Fruit fly (Drosophila melanogaster) whole organism, embryonic: ENCODE measurements around the gene SmydA-2.

ENCODE experiments used
- Ada2b ChIP-seq: fragments of 200-800 bp; sonication (Bioruptor generic); IDR thresholded peaks from 2 replicates; pipeline ENCODE4 v1.3.6; 2022; ENCODE audit warnings: missing biosample characterization, missing genetic modification characterization
- Atf6 ChIP-seq: fragments of 200-800 bp; sonication (Bioruptor generic); IDR thresholded peaks from 2 replicates; pipeline ENCODE4 v1.3.6; 2022; ENCODE audit warnings: missing biosample characterization, missing genetic modification characterization
- Awh ChIP-seq: fragments of 200-800 bp; sonication (Bioruptor generic); IDR thresholded peaks from 2 replicates; pipeline ENCODE4, ENCODE4 v1.3.6; 2022; ENCODE audit warnings: missing biosample characterization, missing genetic modification characterization
- Bgb ChIP-seq: fragments of 200-800 bp; sonication (Bioruptor generic); IDR thresholded peaks from 2 replicates; pipeline ENCODE4 v1.3.6; 2022; ENCODE audit warnings: missing biosample characterization, missing genetic modification characterization; ENCODE audit not compliant: partially characterized antibody
- Bteb2 ChIP-seq: fragments of 200-800 bp; sonication (Bioruptor generic); optimal IDR thresholded peaks from 2 replicates; lab custom pipeline; 2016; ENCODE audit warnings: missing biosample characterization, missing genetic modification characterization
- CG11247 ChIP-seq: fragments of 200-800 bp; sonication (Bioruptor generic); IDR thresholded peaks from 2 replicates; pipeline ENCODE4 v1.3.6; 2022; ENCODE audit warnings: missing biosample characterization, missing genetic modification characterization
- CG11723 ChIP-seq: fragments of 200-800 bp; sonication (Bioruptor generic); optimal IDR thresholded peaks from 2 replicates; lab custom pipeline; 2017; ENCODE audit warnings: missing biosample characterization, mild to moderate bottlenecking, missing genetic modification characterization
- CG13624 ChIP-seq: fragments of 200-800 bp; sonication (Bioruptor generic); optimal IDR thresholded peaks from 2 replicates; lab custom pipeline; 2016; ENCODE audit warnings: missing biosample characterization, missing genetic modification characterization
- CG13894 ChIP-seq: fragments of 200-800 bp; sonication (Bioruptor generic); optimal IDR thresholded peaks from 3 replicates; lab custom pipeline; 2018; ENCODE audit warnings: missing biosample characterization, mild to moderate bottlenecking, missing genetic modification characterization, moderate library complexity
- CG16779 ChIP-seq: fragments of 200-800 bp; sonication (Bioruptor generic); IDR thresholded peaks from 2 replicates; pipeline ENCODE4 v1.3.6; 2022; ENCODE audit warnings: missing biosample characterization, missing genetic modification characterization
- CG17328 ChIP-seq: fragments of 200-800 bp; sonication (Bioruptor generic); IDR thresholded peaks from 2 replicates; pipeline ENCODE4 v1.3.6; 2022; ENCODE audit warnings: missing biosample characterization, missing genetic modification characterization
- CG17568 ChIP-seq: fragments of 200-800 bp; sonication (Bioruptor generic); optimal IDR thresholded peaks from 2 replicates; lab custom pipeline; 2018; ENCODE audit warnings: missing biosample characterization, mild to moderate bottlenecking, missing genetic modification characterization, moderate library complexity
- CG18476 ChIP-seq: fragments of 200-800 bp; sonication (Bioruptor generic); optimal IDR thresholded peaks from 2 replicates; lab custom pipeline; 2016; ENCODE audit warnings: missing biosample characterization, mild to moderate bottlenecking, missing genetic modification characterization
- CG34224 ChIP-seq: fragments of 200-800 bp; sonication (Bioruptor generic); IDR thresholded peaks from 3 replicates; pipeline ENCODE4 v1.3.6; 2022; ENCODE audit warnings: missing biosample characterization, missing genetic modification characterization; ENCODE audit not compliant: partially characterized antibody
- CG34376 ChIP-seq: fragments of 200-800 bp; sonication (Bioruptor generic); optimal IDR thresholded peaks from 2 replicates; lab custom pipeline; 2018; ENCODE audit warnings: missing biosample characterization, mild to moderate bottlenecking, missing genetic modification characterization
- CG3838 ChIP-seq: fragments of 200-800 bp; sonication (Bioruptor generic); optimal IDR thresholded peaks from 3 replicates; lab custom pipeline; 2016; ENCODE audit warnings: missing biosample characterization, missing genetic modification characterization
- CG4424 ChIP-seq: fragments of 200-800 bp; sonication (Bioruptor generic); optimal IDR thresholded peaks from 3 replicates; lab custom pipeline; 2016; ENCODE audit warnings: missing biosample characterization, missing genetic modification characterization
- CG6683 ChIP-seq: fragments of 200-800 bp; sonication (Bioruptor generic); optimal IDR thresholded peaks from 2 replicates; lab custom pipeline; 2017; ENCODE audit warnings: missing biosample characterization, mild to moderate bottlenecking, missing genetic modification characterization, missing genetic modification reagents
- CG9215 ChIP-seq: fragments of 200-800 bp; sonication (Bioruptor generic); IDR thresholded peaks from 2 replicates; pipeline ENCODE4 v1.3.6; 2022; ENCODE audit warnings: missing biosample characterization, missing genetic modification characterization
- CG9876 ChIP-seq: fragments of 200-800 bp; sonication (Bioruptor generic); optimal IDR thresholded peaks from 2 replicates; lab custom pipeline; 2016; ENCODE audit warnings: missing biosample characterization, missing genetic modification characterization
- CTCF ChIP-seq: fragments of 200-800 bp; sonication (Bioruptor generic); optimal IDR thresholded peaks from 2 replicates; lab custom pipeline; 2017; ENCODE audit warnings: missing biosample characterization, mild to moderate bottlenecking, missing genetic modification characterization, moderate library complexity
- Dad ChIP-seq: fragments of 200-800 bp; sonication (Bioruptor generic); optimal IDR thresholded peaks from 3 replicates; lab custom pipeline; 2016; ENCODE audit warnings: missing biosample characterization, missing genetic modification characterization
- Deaf1 ChIP-seq: fragments of 200-800 bp; optimal IDR thresholded peaks from 3 replicates; lab custom pipeline; 2019; ENCODE audit warnings: missing biosample characterization, mild to moderate bottlenecking, missing genetic modification characterization, moderate library complexity
- Dp ChIP-seq: fragments of 200-800 bp; sonication (Bioruptor generic); optimal IDR thresholded peaks from 2 replicates; lab custom pipeline; 2018; ENCODE audit warnings: missing biosample characterization, mild to moderate bottlenecking, missing genetic modification characterization, moderate library complexity
- GATAe ChIP-seq: fragments of 200-800 bp; sonication (Bioruptor generic); conservative IDR thresholded peaks from 2 replicates; pipeline ENCODE4 v1.3.6; 2022; ENCODE audit warnings: missing biosample characterization, missing genetic modification characterization
- HmgD ChIP-seq: fragments of 200-800 bp; sonication (Bioruptor generic); optimal IDR thresholded peaks from 3 replicates; lab custom pipeline; 2016; ENCODE audit warnings: missing biosample characterization, missing genetic modification characterization
- Hmx ChIP-seq: fragments of 200-800 bp; sonication (Bioruptor generic); optimal IDR thresholded peaks from 2 replicates; lab custom pipeline; 2016; ENCODE audit warnings: missing biosample characterization, missing genetic modification characterization
- Mad ChIP-seq: fragments of 200-800 bp; sonication (Bioruptor generic); optimal IDR thresholded peaks from 2 replicates; lab custom pipeline; 2016; ENCODE audit warnings: missing biosample characterization, missing genetic modification characterization
- Mes4 ChIP-seq: fragments of 200-800 bp; sonication (Bioruptor generic); optimal IDR thresholded peaks from 2 replicates; lab custom pipeline; 2016; ENCODE audit warnings: missing biosample characterization, missing genetic modification characterization
- Nf-YB ChIP-seq: fragments of 200-800 bp; sonication (Bioruptor generic); optimal IDR thresholded peaks from 3 replicates; lab custom pipeline; 2019; ENCODE audit warnings: missing biosample characterization, mild to moderate bottlenecking, missing genetic modification characterization, moderate library complexity
- Scr ChIP-seq: fragments of 200-800 bp; sonication (Bioruptor generic); IDR thresholded peaks from 2 replicates; pipeline ENCODE4 v1.3.6; 2022; ENCODE audit warnings: missing biosample characterization, missing genetic modification characterization; ENCODE audit not compliant: partially characterized antibody
- Tbp ChIP-seq: fragments of >200 bp; optimal IDR thresholded peaks from 2 replicates; lab custom pipeline; 2018; ENCODE audit warnings: missing biosample characterization, missing genetic modification characterization
- YL-1 ChIP-seq: fragments of 200-800 bp; sonication (Bioruptor generic); optimal IDR thresholded peaks from 3 replicates; lab custom pipeline; 2017; ENCODE audit warnings: missing biosample characterization, mild to moderate bottlenecking, missing genetic modification characterization
- abd-A ChIP-seq: fragments of 200-800 bp; sonication (Bioruptor generic); optimal IDR thresholded peaks from 3 replicates; lab custom pipeline; 2019; ENCODE audit warnings: missing biosample characterization, mild to moderate bottlenecking, missing genetic modification characterization, moderate library complexity
- ac ChIP-seq: fragments of 200-800 bp; sonication (Bioruptor generic); optimal IDR thresholded peaks from 3 replicates; lab custom pipeline; 2017; ENCODE audit warnings: missing biosample characterization, mild to moderate bottlenecking, missing genetic modification characterization
- ara ChIP-seq: fragments of 200-800 bp; sonication (Bioruptor generic); IDR thresholded peaks from 2 replicates; pipeline ENCODE4 v1.3.6; 2022; ENCODE audit warnings: missing biosample characterization, missing genetic modification characterization
- cg ChIP-seq: fragments of 200-800 bp; sonication (Bioruptor generic); optimal IDR thresholded peaks from 3 replicates; lab custom pipeline; 2019; ENCODE audit warnings: missing biosample characterization, mild to moderate bottlenecking, missing genetic modification characterization, moderate library complexity
- chinmo ChIP-seq: fragments of 200-800 bp; sonication (Bioruptor generic); IDR thresholded peaks from 4 replicates; pipeline ENCODE4 v1.3.6; 2022; ENCODE audit warnings: missing biosample characterization, missing genetic modification characterization; ENCODE audit not compliant: partially characterized antibody
- en ChIP-seq: fragments of 200-800 bp; sonication (Bioruptor generic); optimal IDR thresholded peaks from 2 replicates; lab custom pipeline; 2016; ENCODE audit warnings: missing biosample characterization, missing genetic modification characterization
- eve ChIP-seq, 2 experiments: fragments of >200 bp; optimal IDR thresholded peaks; 2 replicates each; lab custom pipeline; 2017; ENCODE audit warnings: missing biosample characterization in 2 of 2, missing genetic modification characterization in 2 of 2
- fd102C ChIP-seq: fragments of 200-800 bp; sonication (Bioruptor generic); optimal IDR thresholded peaks from 2 replicates; lab custom pipeline; 2018; ENCODE audit warnings: missing biosample characterization, mild to moderate bottlenecking, missing genetic modification characterization, moderate library complexity
- gcm ChIP-seq: fragments of 200-800 bp; sonication (Bioruptor generic); optimal IDR thresholded peaks from 2 replicates; lab custom pipeline; 2019; ENCODE audit warnings: missing biosample characterization, mild to moderate bottlenecking, missing genetic modification characterization, moderate library complexity
- ham ChIP-seq: fragments of 200-800 bp; sonication (Bioruptor generic); IDR thresholded peaks from 2 replicates; pipeline ENCODE4 v1.3.6; 2022; ENCODE audit warnings: missing biosample characterization, missing genetic modification characterization
- jing ChIP-seq: fragments of 200-800 bp; sonication (Bioruptor generic); optimal IDR thresholded peaks from 2 replicates; lab custom pipeline; 2018; ENCODE audit warnings: missing biosample characterization, mild to moderate bottlenecking, missing genetic modification characterization
- otp ChIP-seq: fragments of 200-800 bp; sonication (Bioruptor generic); IDR thresholded peaks from 3 replicates; pipeline ENCODE4, ENCODE4 v1.3.6; 2022; ENCODE audit warnings: missing biosample characterization, missing genetic modification characterization
- pfk ChIP-seq: fragments of 200-800 bp; sonication (Bioruptor generic); optimal IDR thresholded peaks from 2 replicates; lab custom pipeline; 2018; ENCODE audit warnings: missing biosample characterization, mild to moderate bottlenecking, missing genetic modification characterization, moderate library complexity
- pum ChIP-seq: fragments of 200-800 bp; sonication (Bioruptor generic); optimal IDR thresholded peaks from 2 replicates; lab custom pipeline; 2016; ENCODE audit warnings: missing biosample characterization, missing genetic modification characterization
- sd ChIP-seq: fragments of 200-800 bp; sonication (Bioruptor generic); optimal IDR thresholded peaks from 3 replicates; lab custom pipeline; 2018; ENCODE audit warnings: missing biosample characterization, mild to moderate bottlenecking, missing genetic modification characterization, moderate library complexity
- vnd ChIP-seq: fragments of 200-800 bp; sonication (Bioruptor generic); IDR thresholded peaks from 3 replicates; pipeline ENCODE4 v1.3.6; 2022; ENCODE audit warnings: missing biosample characterization, missing genetic modification characterization; ENCODE audit not compliant: partially characterized antibody
- vvl ChIP-seq: fragments of 200-800 bp; sonication (Bioruptor generic); IDR thresholded peaks from 2 replicates; pipeline ENCODE4 v1.3.6; 2022; ENCODE audit warnings: missing biosample characterization, missing genetic modification characterization
- wdn ChIP-seq: fragments of 200-800 bp; sonication (Bioruptor generic); IDR thresholded peaks from 2 replicates; pipeline ENCODE4 v1.3.6; 2022; ENCODE audit warnings: missing biosample characterization, missing genetic modification characterization

The SmydA-2 gene

DNA sequence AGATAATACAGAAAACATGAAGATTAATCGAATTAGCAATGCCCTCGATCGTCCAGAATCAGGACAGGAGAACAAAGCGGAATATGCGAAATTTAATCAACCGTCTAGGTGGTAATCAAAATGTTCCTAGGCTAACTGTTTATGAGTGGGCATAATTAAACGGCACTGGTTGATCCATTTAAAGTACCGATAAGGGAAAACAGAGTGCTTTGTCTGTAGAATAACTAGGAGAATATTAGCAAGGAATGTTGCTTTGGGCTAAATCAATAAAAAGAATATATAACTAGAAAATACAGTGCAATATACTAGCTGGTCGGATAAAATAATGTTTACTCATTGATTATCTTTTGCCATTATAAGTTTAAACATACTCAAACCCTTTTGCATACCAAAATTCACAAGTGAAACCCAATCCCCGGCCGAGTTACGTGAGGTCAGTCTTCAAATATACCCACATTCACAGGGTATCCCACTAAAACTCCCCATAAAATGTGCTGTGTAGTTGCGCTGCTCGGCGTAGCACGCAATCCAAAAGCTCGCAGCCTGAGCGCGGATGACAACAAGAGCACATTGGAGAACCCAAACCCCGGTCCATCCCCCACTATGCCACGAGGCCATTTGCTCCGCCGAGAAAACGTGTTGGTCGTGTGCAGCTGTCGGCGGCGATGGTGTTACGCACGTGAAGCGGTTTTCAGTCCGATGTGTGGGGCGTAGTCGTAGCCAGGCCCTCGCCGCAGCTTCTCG, 6.8 kb downstream of the SmydA-2 start (continued):
- TF ChIP-seq YL-1 (GFP tag; lab: Kevin White, UChicago) (no peak), CG3838 (GFP tag; lab: Kevin White, UChicago) (peak; percentile 29), Nf-YB (GFP tag; lab: Kevin White, UChicago) (peak; percentile 55), vvl (GFP tag; lab: Robert Waterston, UW) (peak; percentile 19; the same call in 1 of the 2 replicates), jing (GFP tag; lab: Kevin White, UChicago) (no peak), cg (GFP tag; lab: Kevin White, UChicago) (peak; percentile 42), CG13624 (peak; percentile 28), CG4424 (GFP tag; lab: Kevin White, UChicago) (peak; percentile 53), Mes4 (GFP tag; lab: Kevin White, UChicago) (no peak), CG18476 (GFP tag; lab: Kevin White, UChicago) (peak; percentile 57), gcm (GFP tag; lab: Kevin White, UChicago) (no peak), pfk (no peak), eve (GFP tag; optimal IDR thresholded peaks at IDR 0.05; lab: Kevin White, UChicago) (no peak), Hmx (GFP tag; lab: Kevin White, UChicago) (peak; percentile 54), Dad (GFP tag; lab: Kevin White, UChicago) (peak; percentile 57), CG9215 (peak; percentile 71), pum (GFP tag; lab: Kevin White, UChicago) (peak; percentile 64), Mad (GFP tag; lab: Kevin White, UChicago) (peak; percentile 61), vnd (no peak), Tbp (no peak), CG6683 (GFP tag; lab: Kevin White, UChicago) (no peak), ham (GFP tag; lab: Robert Waterston, UW) (peak; percentile 63), CG17328 (GFP tag; lab: Robert Waterston, UW) (peak; percentile 51), CG11723 (GFP tag; lab: Kevin White, UChicago) (peak; percentile 60), CG17568 (GFP tag; lab: Kevin White, UChicago) (peak; percentile 19), en (GFP tag; lab: Kevin White, UChicago) (peak; percentile 32), ac (no peak), Bteb2 (GFP tag; lab: Kevin White, UChicago) (peak; percentile 37), CG9876 (peak; percentile 39), Dp (GFP tag; lab: Kevin White, UChicago) (no peak)

- TF ChIP-seq wdn (GFP tag; lab: Robert Waterston, UW) = peak; percentile 77
- TF ChIP-seq ara (GFP tag; lab: Robert Waterston, UW) = 0 out of 2 replicates have a peak, but pooled peaks have one; percentile 25
- 0 out of 2 replicates have a peak, but pooled peaks have one; percentile 9 for TF ChIP-seq Scr (GFP tag; lab: Robert Waterston, UW)
- peak; percentile 88 for TF ChIP-seq Deaf1 (tag; lab: Kevin White, UChicago)
- TF ChIP-seq HmgD (GFP tag; lab: Kevin White, UChicago) = no peak
- TF ChIP-seq Atf6 (GFP tag; lab: Robert Waterston, UW) = no peak
- TF ChIP-seq chinmo (GFP tag; lab: Robert Waterston, UW) = peak; percentile 93; the same call in 3 of the 4 replicates
- TF ChIP-seq sd (tag; lab: Kevin White, UChicago) = peak; percentile 12
- TF ChIP-seq CTCF = peak; percentile 51
- 0 out of 3 replicates have a peak, but pooled peaks have one; percentile 4 for TF ChIP-seq otp (GFP tag; lab: Robert Waterston, UW)
- 0 out of 2 replicates have a peak, but pooled peaks have one; percentile 57 for TF ChIP-seq CG16779 (GFP tag; lab: Robert Waterston, UW)
- 0 out of 3 replicates have a peak, but pooled peaks have one; percentile 26 for TF ChIP-seq CG34224 (GFP tag; lab: Robert Waterston, UW)
- peak; percentile 32 for TF ChIP-seq CG13894 (tag; lab: Kevin White, UChicago)
- peak; percentile 13 for TF ChIP-seq abd-A (tag; lab: Kevin White, UChicago)
- no peak for TF ChIP-seq fd102C (GFP tag; lab: Kevin White, UChicago)
- peak; percentile 22; the same call in 1 of the 2 replicates for TF ChIP-seq Bgb (GFP tag; lab: Robert Waterston, UW)
- TF ChIP-seq Awh (GFP tag; lab: Robert Waterston, UW) = no peak
- no peak for TF ChIP-seq GATAe (GFP tag; lab: Robert Waterston, UW)
- TF ChIP-seq CG11247 = no peak
- TF ChIP-seq CG34376 (GFP tag; lab: Kevin White, UChicago) = peak; percentile 32
- no peak for TF ChIP-seq Ada2b (GFP tag; lab: Robert Waterston, UW)
Measured at dm6 chr3L:18995667-18996029, 7.4 kb downstream of the SmydA-2 start.
